ENCODE assay signal across 5 worm cellular contexts in genomic region chrV:19405276-19405815, ce11.
TF ChIP-seq lines count a peak whose summit lies in the region.

TSS of gene C25F9.6 (minus strand) at chrV:19405326.
TSS of gene C25F9.10 (plus strand) at chrV:19405729.

TF ChIP-seq in whole organism, L1 larva, 84 proteins besides CTCF, POLR2A, EP300 and RAD21:
- TF ChIP-seq elt-2 (tag; optimal IDR thresholded peaks at IDR 0.05; lab: Kevin White, UChicago), result peak; percentile 15
- no peak for TF ChIP-seq jun-1 (tag; optimal IDR thresholded peaks at IDR 0.05; lab: Kevin White, UChicago)
- TF ChIP-seq efl-1 (optimal IDR thresholded peaks at IDR 0.05; lab: Kevin White, UChicago), result no peak
- peak in 1 of 2 experiments; percentile 97 for TF ChIP-seq efl-1 (GFP tag; optimal IDR thresholded peaks at IDR 0.05 in 1 of 2; lab: Kevin White, UChicago)
- TF ChIP-seq dpl-1 (GFP tag; optimal IDR thresholded peaks at IDR 0.05; lab: Kevin White, UChicago), result peak in 1 of 3 experiments; percentile 35
- peak in 1 of 2 experiments; percentile 72 for TF ChIP-seq lin-35 (GFP tag; optimal IDR thresholded peaks at IDR 0.05; lab: Kevin White, UChicago)

TF ChIP-seq in whole organism, L2 larva, 48 proteins besides CTCF, POLR2A, EP300 and RAD21:
- no peak for TF ChIP-seq ceh-16 (tag; optimal IDR thresholded peaks at IDR 0.05; lab: Kevin White, UChicago)
- TF ChIP-seq fos-1 (tag; optimal IDR thresholded peaks at IDR 0.05; lab: Kevin White, UChicago), result peak; percentile 63
- no peak for TF ChIP-seq ama-1 (optimal IDR thresholded peaks at IDR 0.05; lab: Kevin White, UChicago)
- TF ChIP-seq nhr-23 (tag; optimal IDR thresholded peaks at IDR 0.05; lab: Kevin White, UChicago), result no peak
- TF ChIP-seq nhr-25 (tag; optimal IDR thresholded peaks at IDR 0.05; lab: Kevin White, UChicago), result no peak
- no peak for TF ChIP-seq ztf-11 (tag; optimal IDR thresholded peaks at IDR 0.05; lab: Kevin White, UChicago)
- TF ChIP-seq gmeb-1 (tag; optimal IDR thresholded peaks at IDR 0.05; lab: Kevin White, UChicago), result peak; percentile 42

TF ChIP-seq in whole organism, L3 larva, 47 proteins besides CTCF, POLR2A, EP300 and RAD21:
- TF ChIP-seq hmg-11 (tag; optimal IDR thresholded peaks at IDR 0.05; lab: Kevin White, UChicago) (no peak), egl-27 (tag; optimal IDR thresholded peaks at IDR 0.05; lab: Kevin White, UChicago) (no peak), nhr-11 (tag; optimal IDR thresholded peaks at IDR 0.05; lab: Kevin White, UChicago) (no peak), pha-4 (tag; optimal IDR thresholded peaks at IDR 0.05; lab: Kevin White, UChicago) (peak; percentile 35), ceh-28 (tag; optimal IDR thresholded peaks at IDR 0.05; lab: Kevin White, UChicago) (no peak), pqm-1 (tag; optimal IDR thresholded peaks at IDR 0.05; lab: Kevin White, UChicago) (peak; percentile 35), aly-2 (tag; optimal IDR thresholded peaks at IDR 0.05; lab: Kevin White, UChicago) (no peak), elt-2 (tag; optimal IDR thresholded peaks at IDR 0.05; lab: Kevin White, UChicago) (peak; percentile 60)

TF ChIP-seq in whole organism, L4 larva, 104 proteins besides CTCF, POLR2A, EP300 and RAD21:
- peak; percentile 39 for TF ChIP-seq aha-1 (tag; lab: Kevin White, UChicago)
- peak; percentile 18 for TF ChIP-seq dve-1 (tag; optimal IDR thresholded peaks at IDR 0.05; lab: Kevin White, UChicago; ENCODE audit: insufficient read depth)
- peak; percentile 55 for TF ChIP-seq dmd-6 (GFP tag; IDR thresholded peaks at IDR 0.05; lab: Robert Waterston, UW)
- no peak for TF ChIP-seq mxl-2 (GFP tag; conservative IDR thresholded peaks at IDR 0.05; lab: Robert Waterston, UW)
- TF ChIP-seq zfp-3 (GFP tag; conservative IDR thresholded peaks at IDR 0.05; lab: Robert Waterston, UW), result no peak
- TF ChIP-seq hlh-11 (tag; optimal IDR thresholded peaks at IDR 0.05; lab: Kevin White, UChicago), result peak; percentile 28
- TF ChIP-seq lin-1 (GFP tag; IDR thresholded peaks at IDR 0.05; lab: Robert Waterston, UW), result no peak
- no peak for TF ChIP-seq dpl-1 (GFP tag; optimal IDR thresholded peaks at IDR 0.05; lab: Kevin White, UChicago)
- TF ChIP-seq madf-9 (GFP tag; conservative IDR thresholded peaks at IDR 0.05; lab: Robert Waterston, UW), result no peak
- no peak for TF ChIP-seq tra-1 (GFP tag; IDR thresholded peaks at IDR 0.05; lab: Robert Waterston, UW)
- no peak for TF ChIP-seq lsy-2 (tag; optimal IDR thresholded peaks at IDR 0.05; lab: Kevin White, UChicago)
- no peak for TF ChIP-seq egl-43 (GFP tag; IDR thresholded peaks at IDR 0.05; lab: Robert Waterston, UW)
- TF ChIP-seq set-16 (GFP tag; IDR thresholded peaks at IDR 0.05; lab: Robert Waterston, UW), result no peak
- TF ChIP-seq madf-5 (GFP tag; IDR thresholded peaks at IDR 0.05; lab: Robert Waterston, UW), result no peak
- TF ChIP-seq nhr-28 (tag; optimal IDR thresholded peaks at IDR 0.05; lab: Kevin White, UChicago), result peak; percentile 63
- no peak for TF ChIP-seq daf-16 (GFP tag; optimal IDR thresholded peaks at IDR 0.05; lab: Kevin White, UChicago)
- TF ChIP-seq daf-16 (tag; optimal IDR thresholded peaks at IDR 0.05; lab: Kevin White, UChicago), result peak; percentile 65
- peak; percentile 62 for TF ChIP-seq pqm-1 (tag; optimal IDR thresholded peaks at IDR 0.05; lab: Kevin White, UChicago)
- no peak for TF ChIP-seq ztf-11 (tag; optimal IDR thresholded peaks at IDR 0.05; lab: Kevin White, UChicago)
- TF ChIP-seq unc-62 (GFP tag; optimal IDR thresholded peaks at IDR 0.05 in 1 of 2; lab: Kevin White, UChicago), result peak in 1 of 2 experiments; percentile 2
- no peak for TF ChIP-seq unc-62 (tag; optimal IDR thresholded peaks at IDR 0.05; lab: Kevin White, UChicago)
- TF ChIP-seq nhr-76 (tag; optimal IDR thresholded peaks at IDR 0.05; lab: Kevin White, UChicago), result no peak

TF ChIP-seq in whole organism, young adult, 124 proteins besides CTCF, POLR2A, EP300 and RAD21:
- TF ChIP-seq dox-1 (GFP tag; IDR thresholded peaks at IDR 0.05; lab: Robert Waterston, UW), result peak; percentile 39; the same call in 1 of the 2 replicates
- TF ChIP-seq hmg-20 (GFP tag; IDR thresholded peaks at IDR 0.05; lab: Robert Waterston, UW), result no peak
- TF ChIP-seq nhr-80 (tag; optimal IDR thresholded peaks at IDR 0.05; lab: Kevin White, UChicago), result peak; percentile 84
